Fruit fly (Drosophila melanogaster) whole organism, embryonic: ENCODE data around the gene Pex2.

Experiments
- Antp ChIP-seq: fragments of 200-800 bp; sonication (Bioruptor generic); optimal IDR thresholded peaks from 3 replicates; lab custom pipeline; 2016; ENCODE audit warnings: missing biosample characterization, missing genetic modification characterization
- CG10366 ChIP-seq: fragments of 200-800 bp; sonication (Bioruptor generic); IDR thresholded peaks from 2 replicates; pipeline ENCODE4 v1.3.6; 2022; ENCODE audit warnings: missing biosample characterization, missing genetic modification characterization
- CG10543 ChIP-seq: fragments of 200-800 bp; sonication (Bioruptor generic); optimal IDR thresholded peaks from 3 replicates; lab custom pipeline; 2017; ENCODE audit warnings: missing biosample characterization, mild to moderate bottlenecking, missing genetic modification characterization, moderate library complexity
- CG11560 ChIP-seq: fragments of 200-800 bp; sonication (Bioruptor generic); IDR thresholded peaks from 3 replicates; pipeline ENCODE4 v1.3.6; 2022; ENCODE audit warnings: missing biosample characterization, missing genetic modification characterization
- CG13287 ChIP-seq: fragments of 200-800 bp; sonication (Bioruptor generic); IDR thresholded peaks from 2 replicates; pipeline ENCODE4 v1.3.6; 2022; ENCODE audit warnings: missing biosample characterization, missing genetic modification characterization; ENCODE audit not compliant: partially characterized antibody
- CG13296 ChIP-seq: fragments of 200-800 bp; sonication (Bioruptor generic); optimal IDR thresholded peaks from 3 replicates; lab custom pipeline; 2018; ENCODE audit warnings: missing biosample characterization, mild to moderate bottlenecking, missing genetic modification characterization
- CG13424 ChIP-seq: fragments of 200-800 bp; sonication (Bioruptor generic); optimal IDR thresholded peaks from 2 replicates; lab custom pipeline; 2019; ENCODE audit warnings: missing biosample characterization, mild to moderate bottlenecking, missing genetic modification characterization, moderate library complexity
- CG17568 ChIP-seq: fragments of 200-800 bp; sonication (Bioruptor generic); optimal IDR thresholded peaks from 2 replicates; lab custom pipeline; 2018; ENCODE audit warnings: missing biosample characterization, mild to moderate bottlenecking, missing genetic modification characterization, moderate library complexity
- CG18011 ChIP-seq: fragments of 200-800 bp; sonication (Bioruptor generic); optimal IDR thresholded peaks from 2 replicates; lab custom pipeline; 2017; ENCODE audit warnings: missing biosample characterization, missing genetic modification characterization, mild to moderate bottlenecking, moderate library complexity, missing genotype
- CG18599 ChIP-seq: fragments of 200-800 bp; sonication (Bioruptor generic); optimal IDR thresholded peaks from 3 replicates; lab custom pipeline; 2017; ENCODE audit warnings: missing biosample characterization, missing genetic modification characterization, mild to moderate bottlenecking, moderate library complexity, missing genetic modification reagents
- CG30431 ChIP-seq: fragments of 200-800 bp; sonication (Bioruptor generic); optimal IDR thresholded peaks from 2 replicates; lab custom pipeline; 2017; ENCODE audit warnings: missing biosample characterization, missing genetic modification characterization
- CG3163 ChIP-seq: fragments of 200-800 bp; sonication (Bioruptor generic); optimal IDR thresholded peaks from 3 replicates; lab custom pipeline; 2016; ENCODE audit warnings: missing biosample characterization, missing genetic modification characterization
- CG34224 ChIP-seq: fragments of 200-800 bp; sonication (Bioruptor generic); IDR thresholded peaks from 3 replicates; pipeline ENCODE4 v1.3.6; 2022; ENCODE audit warnings: missing biosample characterization, missing genetic modification characterization; ENCODE audit not compliant: partially characterized antibody
- CG4360 ChIP-seq: fragments of 200-800 bp; sonication (Bioruptor generic); IDR thresholded peaks from 2 replicates; pipeline ENCODE4 v1.3.6; 2022; ENCODE audit warnings: missing biosample characterization, missing genetic modification characterization
- CG43689 ChIP-seq: fragments of 200-800 bp; sonication (Bioruptor generic); IDR thresholded peaks from 2 replicates; pipeline ENCODE4 v1.3.6; 2022; ENCODE audit warnings: missing biosample characterization, missing genetic modification characterization
- CG5245 ChIP-seq: fragments of 200-800 bp; sonication (Bioruptor generic); optimal IDR thresholded peaks from 3 replicates; lab custom pipeline; 2016; ENCODE audit warnings: missing biosample characterization, missing genetic modification characterization
- CG6791 ChIP-seq: fragments of 200-800 bp; sonication (Bioruptor generic); IDR thresholded peaks from 3 replicates; pipeline ENCODE4 v1.3.6; 2022; ENCODE audit warnings: missing biosample characterization, missing genetic modification characterization; ENCODE audit not compliant: partially characterized antibody
- CG7357 ChIP-seq: fragments of 200-800 bp; sonication (Bioruptor generic); IDR thresholded peaks from 3 replicates; pipeline ENCODE4 v1.3.6; 2022; ENCODE audit warnings: missing biosample characterization, missing genetic modification characterization
- CG8944 ChIP-seq: fragments of 200-800 bp; sonication (Bioruptor generic); optimal IDR thresholded peaks from 3 replicates; lab custom pipeline; 2016; ENCODE audit warnings: missing biosample characterization, missing genetic modification characterization
- CG9609 ChIP-seq: fragments of 200-800 bp; sonication (Bioruptor generic); optimal IDR thresholded peaks from 3 replicates; lab custom pipeline; 2016; ENCODE audit warnings: missing biosample characterization, missing genetic modification characterization
- CG9727 ChIP-seq: fragments of 200-800 bp; sonication (Bioruptor generic); optimal IDR thresholded peaks from 3 replicates; lab custom pipeline; 2017; ENCODE audit warnings: missing biosample characterization, mild to moderate bottlenecking, missing genetic modification characterization
- Dll ChIP-seq: fragments of 200-800 bp; sonication (Bioruptor generic); IDR thresholded peaks from 4 replicates; pipeline ENCODE4 v1.3.6; 2022; ENCODE audit warnings: missing biosample characterization, missing genetic modification characterization; ENCODE audit not compliant: partially characterized antibody
- Doc3 ChIP-seq: fragments of 200-800 bp; sonication (Bioruptor generic); IDR thresholded peaks from 3 replicates; pipeline ENCODE4 v1.3.6; 2022; ENCODE audit warnings: missing biosample characterization, missing genetic modification characterization; ENCODE audit not compliant: partially characterized antibody
- E2f2 ChIP-seq: fragments of 200-800 bp; sonication (Bioruptor generic); IDR thresholded peaks from 2 replicates; pipeline ENCODE4 v1.3.6; 2022; ENCODE audit warnings: missing biosample characterization, missing genetic modification characterization
- Hr78 ChIP-seq, 2 experiments: fragments of 200-800 bp in 1 of 2; fragments of >200 bp in 1 of 2; sonication (Bioruptor generic) in 1 of 2; optimal IDR thresholded peaks; 2 replicates each; lab custom pipeline; 2017 to 2019; ENCODE audit warnings: missing biosample characterization in 2 of 2, missing genetic modification characterization in 2 of 2, mild to moderate bottlenecking in 1 of 2, moderate library complexity in 1 of 2
- MBD-R2 ChIP-seq: fragments of 200-800 bp; sonication (Bioruptor generic); IDR thresholded peaks from 2 replicates; pipeline ENCODE4 v1.3.6; 2022; ENCODE audit warnings: missing biosample characterization, missing genetic modification characterization
- Ptx1 ChIP-seq: fragments of 200-800 bp; sonication (Bioruptor generic); IDR thresholded peaks from 2 replicates; pipeline ENCODE4 v1.3.6; 2022; ENCODE audit warnings: missing biosample characterization, missing genetic modification characterization
- amos ChIP-seq: fragments of 200-800 bp; sonication (Bioruptor generic); IDR thresholded peaks from 2 replicates; pipeline ENCODE4 v1.3.6; 2022; ENCODE audit warnings: missing biosample characterization, missing genetic modification characterization; ENCODE audit not compliant: partially characterized antibody
- ato ChIP-seq: fragments of 200-800 bp; sonication (Bioruptor generic); IDR thresholded peaks from 2 replicates; pipeline ENCODE4 v1.3.6; 2022; ENCODE audit warnings: missing biosample characterization, missing genetic modification characterization; ENCODE audit not compliant: partially characterized antibody
- chinmo ChIP-seq: fragments of 200-800 bp; sonication (Bioruptor generic); IDR thresholded peaks from 4 replicates; pipeline ENCODE4 v1.3.6; 2022; ENCODE audit warnings: missing biosample characterization, missing genetic modification characterization; ENCODE audit not compliant: partially characterized antibody
- crol ChIP-seq: fragments of 200-800 bp; sonication (Bioruptor generic); IDR thresholded peaks from 2 replicates; pipeline ENCODE4 v1.3.6; 2022; ENCODE audit warnings: missing biosample characterization, missing genetic modification characterization
- crp ChIP-seq, 2 experiments: fragments of 200-800 bp; sonication (Bioruptor generic); optimal IDR thresholded peaks; 2 replicates in 1 of 2; 3 replicates in 1 of 2; lab custom pipeline; 2017; ENCODE audit warnings: missing biosample characterization in 2 of 2, missing genetic modification characterization in 2 of 2, mild to moderate bottlenecking in 1 of 2, moderate library complexity in 1 of 2
- dati ChIP-seq: fragments of 200-800 bp; sonication (Bioruptor generic); IDR thresholded peaks from 2 replicates; pipeline ENCODE4 v1.3.6; 2022; ENCODE audit warnings: missing biosample characterization, missing genetic modification characterization
- grau ChIP-seq: fragments of 200-800 bp; optimal IDR thresholded peaks from 3 replicates; lab custom pipeline; 2019; ENCODE audit warnings: missing biosample characterization, mild to moderate bottlenecking, missing genetic modification characterization, moderate library complexity
- gsb ChIP-seq: fragments of 200-800 bp; sonication (Bioruptor generic); IDR thresholded peaks from 2 replicates; pipeline ENCODE4 v1.3.6; 2022; ENCODE audit warnings: missing biosample characterization, missing genetic modification characterization
- jigr1 ChIP-seq: fragments of 200-800 bp; sonication (Bioruptor generic); IDR thresholded peaks from 3 replicates; pipeline ENCODE4 v1.3.6; 2022; ENCODE audit warnings: missing biosample characterization, missing genetic modification characterization
- kah ChIP-seq: fragments of 200-800 bp; sonication (Bioruptor generic); optimal IDR thresholded peaks from 2 replicates; lab custom pipeline; 2018; ENCODE audit warnings: missing biosample characterization, mild to moderate bottlenecking, missing genetic modification characterization
- klu ChIP-seq: fragments of 200-800 bp; sonication (Bioruptor generic); IDR thresholded peaks from 2 replicates; pipeline ENCODE4 v1.3.6; 2022; ENCODE audit warnings: missing biosample characterization, missing genetic modification characterization
- lov ChIP-seq, 2 experiments: fragments of 200-800 bp in 1 of 2; fragments of >200 bp in 1 of 2; sonication (Bioruptor generic) in 1 of 2; IDR thresholded peaks in 1 of 2; optimal IDR thresholded peaks in 1 of 2; 2 replicates in 1 of 2; 3 replicates in 1 of 2; pipeline versions ENCODE4 v1.3.6 to Lab custom; 2017 to 2022; ENCODE audit warnings: missing biosample characterization in 1 of 2, missing genetic modification characterization in 1 of 2
- mirr ChIP-seq: fragments of 200-800 bp; sonication (Bioruptor generic); optimal IDR thresholded peaks from 3 replicates; lab custom pipeline; 2018; ENCODE audit warnings: missing biosample characterization, mild to moderate bottlenecking, missing genetic modification characterization
- nerfin-2 ChIP-seq: fragments of 200-800 bp; sonication (Bioruptor generic); IDR thresholded peaks from 2 replicates; pipeline ENCODE4 v1.3.6; 2022; ENCODE audit warnings: missing biosample characterization, missing genetic modification characterization; ENCODE audit not compliant: partially characterized antibody
- onecut ChIP-seq: fragments of 200-800 bp; sonication (Bioruptor generic); IDR thresholded peaks from 2 replicates; pipeline ENCODE4 v1.3.6; 2022; ENCODE audit warnings: missing biosample characterization, missing genetic modification characterization
- peb ChIP-seq: fragments of 200-800 bp; sonication (Bioruptor generic); IDR thresholded peaks from 2 replicates; pipeline ENCODE4 v1.3.6; 2022; ENCODE audit warnings: missing biosample characterization, missing genetic modification characterization
- rib ChIP-seq: fragments of 200-800 bp; sonication (Bioruptor generic); IDR thresholded peaks from 2 replicates; pipeline ENCODE4 v1.3.6; 2022; ENCODE audit warnings: missing biosample characterization, missing genetic modification characterization
- seq ChIP-seq: fragments of 200-800 bp; sonication (Bioruptor generic); IDR thresholded peaks from 2 replicates; pipeline ENCODE4 v1.3.6; 2022; ENCODE audit warnings: missing biosample characterization, missing genetic modification characterization
- sug ChIP-seq: fragments of 200-800 bp; optimal IDR thresholded peaks from 2 replicates; lab custom pipeline; 2019; ENCODE audit warnings: missing biosample characterization, mild to moderate bottlenecking, missing genetic modification characterization, moderate library complexity
- tna ChIP-seq: fragments of 200-800 bp; sonication (Bioruptor generic); IDR thresholded peaks from 2 replicates; pipeline ENCODE4 v1.3.6; 2022; ENCODE audit warnings: missing biosample characterization, missing genetic modification characterization; ENCODE audit not compliant: partially characterized antibody
- wor ChIP-seq: fragments of 200-800 bp; sonication (Bioruptor generic); IDR thresholded peaks from 2 replicates; pipeline ENCODE4 v1.3.6; 2022; ENCODE audit warnings: missing biosample characterization, missing genetic modification characterization

Gene Pex2

dm6 chr3L:8358776-8359455, 20.1 kb downstream of the Pex2 start (continued):
- TF ChIP-seq crol (GFP tag; lab: Robert Waterston, UW) (no peak), Doc3 (peak; percentile 51; the same call in 1 of the 3 replicates), Ptx1 (GFP tag; lab: Robert Waterston, UW) (no peak), MBD-R2 (GFP tag; lab: Robert Waterston, UW) (peak; percentile 35; the same call in 1 of the 2 replicates), CG10543 (GFP tag; lab: Kevin White, UChicago) (peak; percentile 76), nerfin-2 (GFP tag; lab: Robert Waterston, UW) (peak; percentile 68), klu (GFP tag; lab: Robert Waterston, UW) (no peak), CG4360 (no peak), gsb (no peak), E2f2 (peak; percentile 88), CG13296 (GFP tag; lab: Kevin White, UChicago) (no peak), CG18599 (GFP tag; lab: Kevin White, UChicago) (peak; percentile 5), mirr (GFP tag; lab: Kevin White, UChicago) (peak; percentile 95), peb (GFP tag; lab: Robert Waterston, UW) (no peak), ato (peak; percentile 41; the same call in 1 of the 2 replicates), jigr1 (GFP tag; lab: Robert Waterston, UW) (no peak), lov (optimal IDR thresholded peaks at IDR 0.05; lab: Kevin White, UChicago) (no peak), lov (GFP tag; IDR thresholded peaks at IDR 0.05; lab: Robert Waterston, UW) (no peak), Hr78 (GFP tag; optimal IDR thresholded peaks at IDR 0.05; lab: Kevin White, UChicago) (peak in 1 of 2 experiments; percentile 53), grau (tag; lab: Kevin White, UChicago) (peak; percentile 17), rib (no peak), chinmo (peak; percentile 75; the same call in 3 of the 4 replicates), CG7357 (no peak), kah (GFP tag; lab: Kevin White, UChicago) (peak; percentile 5), wor (no peak), CG43689 (GFP tag; lab: Robert Waterston, UW) (no peak), CG13287 (peak; percentile 76), sug (tag; lab: Kevin White, UChicago) (peak; percentile 99), CG9609 (GFP tag; lab: Kevin White, UChicago) (no peak), tna (GFP tag; lab: Robert Waterston, UW) (peak; percentile 67), CG18011 (GFP tag; lab: Kevin White, UChicago) (no peak), CG6791 (GFP tag; lab: Robert Waterston, UW) (peak; percentile 74), Antp (GFP tag; lab: Kevin White, UChicago) (no peak), CG30431 (no peak), amos (GFP tag; lab: Robert Waterston, UW) (peak; percentile 62; the same call in 1 of the 2 replicates), CG13424 (tag; lab: Kevin White, UChicago) (no peak), CG10366 (no peak), onecut (GFP tag; lab: Robert Waterston, UW) (no peak), CG17568 (GFP tag; lab: Kevin White, UChicago) (no peak), CG3163 (GFP tag; lab: Kevin White, UChicago) (no peak), Dll (peak; percentile 74; the same call in 3 of the 4 replicates), seq (no peak), CG5245 (GFP tag; lab: Kevin White, UChicago) (no peak), CG9727 (GFP tag; lab: Kevin White, UChicago) (peak; percentile 6), crp (GFP tag; optimal IDR thresholded peaks at IDR 0.05; lab: Kevin White, UChicago) (peak in 1 of 2 experiments; percentile 85), CG11560 (tag; lab: Robert Waterston, UW) (no peak), CG34224 (GFP tag; lab: Robert Waterston, UW) (peak; percentile 75), dati (GFP tag; lab: Robert Waterston, UW) (no peak), CG8944 (GFP tag; lab: Kevin White, UChicago) (no peak)
